Fruit fly (Drosophila melanogaster) whole organism, embryonic: ENCODE results near the gene CG4576.

Experiments used
- Bgb ChIP-seq: fragments of 200-800 bp; sonication (Bioruptor generic); IDR thresholded peaks from 2 replicates; pipeline ENCODE4 v1.3.6; 2022; ENCODE audit warnings: missing biosample characterization, missing genetic modification characterization; ENCODE audit not compliant: partially characterized antibody
- Blimp-1 ChIP-seq: fragments of 200-800 bp; sonication (Bioruptor generic); optimal IDR thresholded peaks from 3 replicates; lab custom pipeline; 2018; ENCODE audit warnings: missing biosample characterization, missing genetic modification characterization, mild to moderate bottlenecking, moderate library complexity, missing genetic modification reagents
- C15 ChIP-seq: fragments of 200-800 bp; sonication (Bioruptor generic); IDR thresholded peaks from 3 replicates; pipeline ENCODE4 v1.3.6; 2022; ENCODE audit warnings: missing biosample characterization, missing genetic modification characterization
- CG10267 ChIP-seq: fragments of 200-800 bp; sonication (Bioruptor generic); optimal IDR thresholded peaks from 2 replicates; lab custom pipeline; 2018; ENCODE audit warnings: missing biosample characterization, mild to moderate bottlenecking, missing genetic modification characterization, moderate library complexity
- CG11398 ChIP-seq: fragments of 200-800 bp; sonication (Bioruptor generic); optimal IDR thresholded peaks from 2 replicates; lab custom pipeline; 2016; ENCODE audit warnings: missing biosample characterization, missing genetic modification characterization
- CG11695 ChIP-seq: fragments of 200-800 bp; sonication (Bioruptor generic); IDR thresholded peaks from 3 replicates; pipeline ENCODE4 v1.3.6; 2022; ENCODE audit warnings: missing biosample characterization, missing genetic modification characterization
- CG12769 ChIP-seq: fragments of 200-800 bp; sonication (Bioruptor generic); optimal IDR thresholded peaks from 2 replicates; lab custom pipeline; 2019; ENCODE audit warnings: missing biosample characterization, mild to moderate bottlenecking, missing genetic modification characterization, moderate library complexity
- CG13123 ChIP-seq: fragments of 200-800 bp; sonication (Bioruptor generic); optimal IDR thresholded peaks from 2 replicates; lab custom pipeline; 2016; ENCODE audit warnings: missing biosample characterization, missing genetic modification characterization
- CG1603 ChIP-seq: fragments of 200-800 bp; sonication (Bioruptor generic); optimal IDR thresholded peaks from 2 replicates; lab custom pipeline; 2019; ENCODE audit warnings: missing biosample characterization, mild to moderate bottlenecking, missing genetic modification characterization, moderate library complexity
- CG17361 ChIP-seq: fragments of 200-800 bp; sonication (Bioruptor generic); IDR thresholded peaks from 3 replicates; pipeline ENCODE4 v1.3.6; 2022; ENCODE audit warnings: missing biosample characterization, missing genetic modification characterization
- CG2129 ChIP-seq: fragments of 200-800 bp; sonication (Bioruptor generic); IDR thresholded peaks from 2 replicates; pipeline ENCODE4 v1.3.6; 2022; ENCODE audit warnings: missing biosample characterization, missing genetic modification characterization; ENCODE audit not compliant: partially characterized antibody
- CG2875 ChIP-seq: fragments of 200-800 bp; sonication (Bioruptor generic); optimal IDR thresholded peaks from 2 replicates; lab custom pipeline; 2017; ENCODE audit warnings: missing biosample characterization, mild to moderate bottlenecking, missing genetic modification characterization, missing genetic modification reagents
- CG34376 ChIP-seq: fragments of 200-800 bp; sonication (Bioruptor generic); optimal IDR thresholded peaks from 2 replicates; lab custom pipeline; 2018; ENCODE audit warnings: missing biosample characterization, mild to moderate bottlenecking, missing genetic modification characterization
- CG4707 ChIP-seq: fragments of 200-800 bp; sonication (Bioruptor generic); optimal IDR thresholded peaks from 2 replicates; lab custom pipeline; 2018; ENCODE audit warnings: missing biosample characterization, mild to moderate bottlenecking, missing genetic modification characterization, moderate library complexity
- CG4820 ChIP-seq: fragments of 200-800 bp; sonication (Bioruptor generic); optimal IDR thresholded peaks from 3 replicates; lab custom pipeline; 2016; ENCODE audit warnings: missing biosample characterization, missing genetic modification characterization
- CG7556 ChIP-seq: fragments of 200-800 bp; sonication (Bioruptor generic); optimal IDR thresholded peaks from 2 replicates; lab custom pipeline; 2017; ENCODE audit warnings: missing biosample characterization, mild to moderate bottlenecking, missing genetic modification characterization
- CG8478 ChIP-seq: fragments of >200 bp; optimal IDR thresholded peaks from 2 replicates; lab custom pipeline; 2018
- Dll ChIP-seq: fragments of 200-800 bp; sonication (Bioruptor generic); IDR thresholded peaks from 4 replicates; pipeline ENCODE4 v1.3.6; 2022; ENCODE audit warnings: missing biosample characterization, missing genetic modification characterization; ENCODE audit not compliant: partially characterized antibody
- Doc3 ChIP-seq: fragments of 200-800 bp; sonication (Bioruptor generic); IDR thresholded peaks from 3 replicates; pipeline ENCODE4 v1.3.6; 2022; ENCODE audit warnings: missing biosample characterization, missing genetic modification characterization; ENCODE audit not compliant: partially characterized antibody
- E2f2 ChIP-seq: fragments of 200-800 bp; sonication (Bioruptor generic); IDR thresholded peaks from 2 replicates; pipeline ENCODE4 v1.3.6; 2022; ENCODE audit warnings: missing biosample characterization, missing genetic modification characterization
- ERR ChIP-seq: fragments of 200-800 bp; sonication (Bioruptor generic); optimal IDR thresholded peaks from 2 replicates; lab custom pipeline; 2016; ENCODE audit warnings: missing biosample characterization, missing genetic modification characterization
- Eip74EF ChIP-seq, 2 experiments: fragments of 200-800 bp in 1 of 2; fragments of >200 bp in 1 of 2; sonication (Bioruptor generic) in 1 of 2; optimal IDR thresholded peaks; 2 replicates each; lab custom pipeline; 2017 to 2019; ENCODE audit warnings: missing biosample characterization in 2 of 2, missing genetic modification characterization in 2 of 2, mild to moderate bottlenecking in 1 of 2, moderate library complexity in 1 of 2
- Gug ChIP-seq: fragments of 200-800 bp; sonication (Bioruptor generic); IDR thresholded peaks from 4 replicates; pipeline ENCODE4 v1.3.6; 2022; ENCODE audit warnings: missing biosample characterization, missing genetic modification characterization
- HLHmδ ChIP-seq: fragments of 200-800 bp; sonication (Bioruptor generic); optimal IDR thresholded peaks from 2 replicates; lab custom pipeline; 2018; ENCODE audit warnings: missing biosample characterization, mild to moderate bottlenecking, missing genetic modification characterization, moderate library complexity
- Hey ChIP-seq: fragments of 200-800 bp; sonication (Bioruptor generic); optimal IDR thresholded peaks from 3 replicates; lab custom pipeline; 2018; ENCODE audit warnings: missing biosample characterization, mild to moderate bottlenecking, missing genetic modification characterization
- Kr ChIP-seq: fragments of 200-800 bp; sonication (Bioruptor generic); optimal IDR thresholded peaks from 2 replicates; lab custom pipeline; 2017; ENCODE audit warnings: missing biosample characterization, mild to moderate bottlenecking, missing genetic modification characterization
- Lim3 ChIP-seq: fragments of 200-800 bp; sonication (Bioruptor generic); IDR thresholded peaks from 2 replicates; pipeline ENCODE4 v1.3.6; 2022; ENCODE audit warnings: missing biosample characterization, missing genetic modification characterization
- MBD-R2 ChIP-seq: fragments of 200-800 bp; sonication (Bioruptor generic); IDR thresholded peaks from 2 replicates; pipeline ENCODE4 v1.3.6; 2022; ENCODE audit warnings: missing biosample characterization, missing genetic modification characterization
- NC2β ChIP-seq: fragments of 200-800 bp; sonication (Bioruptor generic); optimal IDR thresholded peaks from 2 replicates; lab custom pipeline; 2016; ENCODE audit warnings: missing biosample characterization, missing genetic modification characterization
- Side ChIP-seq: fragments of 200-800 bp; sonication (Bioruptor generic); optimal IDR thresholded peaks from 2 replicates; lab custom pipeline; 2016; ENCODE audit warnings: missing biosample characterization, missing genetic modification characterization
- Usf ChIP-seq: fragments of 200-800 bp; sonication (Bioruptor generic); optimal IDR thresholded peaks from 2 replicates; lab custom pipeline; 2017; ENCODE audit warnings: missing genotype, missing biosample characterization, missing genetic modification characterization
- ac ChIP-seq: fragments of 200-800 bp; sonication (Bioruptor generic); optimal IDR thresholded peaks from 3 replicates; lab custom pipeline; 2017; ENCODE audit warnings: missing biosample characterization, mild to moderate bottlenecking, missing genetic modification characterization
- al ChIP-seq: fragments of 200-800 bp; sonication (Bioruptor generic); IDR thresholded peaks from 2 replicates; pipeline ENCODE4 v1.3.6; 2022; ENCODE audit warnings: missing biosample characterization, missing genetic modification characterization
- btn ChIP-seq: fragments of 200-800 bp; sonication (Bioruptor generic); optimal IDR thresholded peaks from 2 replicates; lab custom pipeline; 2016; ENCODE audit warnings: missing biosample characterization, missing genetic modification characterization
- cas ChIP-seq: fragments of 200-800 bp; sonication (Bioruptor generic); IDR thresholded peaks from 2 replicates; pipeline ENCODE4 v1.3.6; 2022; ENCODE audit warnings: missing biosample characterization, missing genetic modification characterization
- ci ChIP-seq: fragments of 200-800 bp; sonication (Bioruptor generic); IDR thresholded peaks from 3 replicates; pipeline ENCODE4 v1.3.6; 2022; ENCODE audit warnings: missing biosample characterization, missing genetic modification characterization
- crc ChIP-seq: fragments of 200-800 bp; sonication (Bioruptor generic); optimal IDR thresholded peaks from 2 replicates; lab custom pipeline; 2016; ENCODE audit warnings: missing biosample characterization, missing genetic modification characterization
- dan ChIP-seq: fragments of 200-800 bp; sonication (Bioruptor generic); IDR thresholded peaks from 2 replicates; pipeline ENCODE4 v1.3.6; 2022; ENCODE audit warnings: missing biosample characterization, missing genetic modification characterization
- ewg ChIP-seq: fragments of 200-800 bp; sonication (Bioruptor generic); optimal IDR thresholded peaks from 3 replicates; lab custom pipeline; 2017; ENCODE audit warnings: mild to moderate bottlenecking, missing biosample characterization, missing genetic modification reagents, missing genetic modification characterization
- gcm ChIP-seq: fragments of 200-800 bp; sonication (Bioruptor generic); optimal IDR thresholded peaks from 2 replicates; lab custom pipeline; 2019; ENCODE audit warnings: missing biosample characterization, mild to moderate bottlenecking, missing genetic modification characterization, moderate library complexity
- gfzf ChIP-seq: fragments of 200-800 bp; sonication (Bioruptor generic); optimal IDR thresholded peaks from 2 replicates; lab custom pipeline; 2016; ENCODE audit warnings: missing biosample characterization, mild to moderate bottlenecking, missing genetic modification characterization, moderate library complexity
- gsb-n ChIP-seq: fragments of 200-800 bp; sonication (Bioruptor generic); optimal IDR thresholded peaks from 3 replicates; lab custom pipeline; 2018; ENCODE audit warnings: missing biosample characterization, mild to moderate bottlenecking, missing genetic modification characterization
- jigr1 ChIP-seq: fragments of 200-800 bp; sonication (Bioruptor generic); IDR thresholded peaks from 3 replicates; pipeline ENCODE4 v1.3.6; 2022; ENCODE audit warnings: missing biosample characterization, missing genetic modification characterization
- jumu ChIP-seq: fragments of 200-800 bp; sonication (Bioruptor generic); optimal IDR thresholded peaks from 3 replicates; lab custom pipeline; 2016; ENCODE audit warnings: missing biosample characterization, missing genetic modification characterization
- nerfin-1 ChIP-seq: fragments of 200-800 bp; sonication (Bioruptor generic); optimal IDR thresholded peaks from 3 replicates; lab custom pipeline; 2019; ENCODE audit warnings: missing biosample characterization, mild to moderate bottlenecking, missing genetic modification characterization, moderate library complexity
- nmo ChIP-seq: fragments of 200-800 bp; sonication (Bioruptor generic); optimal IDR thresholded peaks from 2 replicates; lab custom pipeline; 2018; ENCODE audit warnings: missing biosample characterization, mild to moderate bottlenecking, missing genetic modification characterization, moderate library complexity
- rib ChIP-seq: fragments of 200-800 bp; sonication (Bioruptor generic); IDR thresholded peaks from 2 replicates; pipeline ENCODE4 v1.3.6; 2022; ENCODE audit warnings: missing biosample characterization, missing genetic modification characterization
- sna ChIP-seq: fragments of 200-800 bp; sonication (Bioruptor generic); IDR thresholded peaks from 2 replicates; pipeline ENCODE4 v1.3.6; 2022; ENCODE audit warnings: missing biosample characterization, missing genetic modification characterization; ENCODE audit not compliant: partially characterized antibody
- so ChIP-seq: fragments of 200-800 bp; sonication (Bioruptor generic); IDR thresholded peaks from 3 replicates; pipeline ENCODE4 v1.3.6; 2022; ENCODE audit warnings: missing biosample characterization, missing genetic modification characterization
- tgo ChIP-seq: fragments of 200-800 bp; sonication (Bioruptor generic); IDR thresholded peaks from 3 replicates; pipeline ENCODE4 v1.3.6; 2022; ENCODE audit warnings: missing biosample characterization, missing genetic modification characterization
- usp ChIP-seq: fragments of >200 bp; optimal IDR thresholded peaks from 2 replicates; lab custom pipeline; 2017; ENCODE audit warnings: missing biosample characterization, missing genetic modification characterization

Gene CG4576

dm6 chr3R:15792427-15792826, 33.1 kb upstream of the CG4576 start, which contains the start of gene Acyp2:
TSS of gene Acyp2 (plus strand) at chr3R:15792688.
- TF ChIP-seq E2f2 (GFP tag; lab: Robert Waterston, UW) (peak; percentile 66), NC2β (GFP tag; lab: Kevin White, UChicago) (no peak), Dll (peak; percentile 46), Eip74EF (GFP tag; optimal IDR thresholded peaks at IDR 0.05; lab: Kevin White, UChicago) (no peak), tgo (no peak; the same call in 2 of the 3 replicates), CG11398 (no peak), Blimp-1 (GFP tag; lab: Kevin White, UChicago) (no peak), jigr1 (GFP tag; lab: Robert Waterston, UW) (no peak), HLHmδ (no peak), ERR (GFP tag; lab: Kevin White, UChicago) (no peak), CG4707 (GFP tag; lab: Kevin White, UChicago) (no peak), btn (GFP tag; lab: Kevin White, UChicago) (no peak), CG2875 (GFP tag; lab: Kevin White, UChicago) (no peak), usp (GFP tag; lab: Kevin White, UChicago) (no peak), so (GFP tag; lab: Robert Waterston, UW) (no peak), Usf (GFP tag; lab: Kevin White, UChicago) (no peak), Side (peak; percentile 12), CG1603 (tag; lab: Kevin White, UChicago) (peak; percentile 77), CG17361 (GFP tag; lab: Robert Waterston, UW) (0 out of 3 replicates have a peak, but pooled peaks have one; percentile 18), crc (GFP tag; lab: Kevin White, UChicago) (peak; percentile 19), ci (GFP tag; lab: Robert Waterston, UW) (peak; percentile 37; the same call in 1 of the 3 replicates), ewg (GFP tag; lab: Kevin White, UChicago) (no peak), Kr (no peak), Hey (no peak), ac (GFP tag; lab: Kevin White, UChicago) (no peak), Doc3 (peak; percentile 56; the same call in 2 of the 3 replicates), MBD-R2 (GFP tag; lab: Robert Waterston, UW) (peak; percentile 88), Bgb (GFP tag; lab: Robert Waterston, UW) (peak; percentile 67), CG11695 (GFP tag; lab: Robert Waterston, UW) (no peak), CG7556 (GFP tag; lab: Kevin White, UChicago) (no peak), dan (no peak), cas (GFP tag; lab: Robert Waterston, UW) (no peak), CG2129 (GFP tag; lab: Robert Waterston, UW) (no peak), C15 (no peak), jumu (peak; percentile 8), CG8478 (no peak), Gug (GFP tag; lab: Robert Waterston, UW) (peak; percentile 36; the same call in 1 of the 4 replicates), gsb-n (tag; lab: Kevin White, UChicago) (no peak), CG4820 (no peak), gfzf (GFP tag; lab: Kevin White, UChicago) (peak; percentile 53), rib (GFP tag; lab: Robert Waterston, UW) (no peak), nmo (peak; percentile 41), gcm (GFP tag; lab: Kevin White, UChicago) (no peak), Lim3 (GFP tag; lab: Robert Waterston, UW) (no peak), CG12769 (tag; lab: Kevin White, UChicago) (peak; percentile 8), CG10267 (tag; lab: Kevin White, UChicago) (peak; percentile 44), nerfin-1 (no peak), CG34376 (GFP tag; lab: Kevin White, UChicago) (peak; percentile 1), al (GFP tag; lab: Robert Waterston, UW) (no peak), CG13123 (GFP tag; lab: Kevin White, UChicago) (no peak), sna (GFP tag; lab: Robert Waterston, UW) (no peak)
